Fruit fly (Drosophila melanogaster) whole organism, embryonic: ENCODE data around the gene CG10674.
A peak's percentile ranks its signal among the peaks of the same experiment; 100 is the strongest.

ENCODE experiments used
- Atf-2 ChIP-seq: fragments of 200-800 bp; sonication (Bioruptor generic); optimal IDR thresholded peaks from 2 replicates; lab custom pipeline; 2016; ENCODE audit warnings: missing biosample characterization, missing genetic modification characterization
- BEAF-32 ChIP-seq: fragments of 200-800 bp; sonication (Bioruptor generic); optimal IDR thresholded peaks from 3 replicates; lab custom pipeline; 2017; ENCODE audit warnings: missing biosample characterization, missing genetic modification characterization, mild to moderate bottlenecking, moderate library complexity, missing genetic modification reagents
- CG10147 ChIP-seq: fragments of 200-800 bp; sonication (Bioruptor generic); optimal IDR thresholded peaks from 2 replicates; lab custom pipeline; 2019; ENCODE audit warnings: missing biosample characterization, mild to moderate bottlenecking, missing genetic modification characterization, moderate library complexity
- CG10959 ChIP-seq: fragments of 200-800 bp; sonication (Bioruptor generic); IDR thresholded peaks from 2 replicates; pipeline ENCODE4 v1.3.6; 2022; ENCODE audit warnings: missing biosample characterization, missing genetic modification characterization
- CG11504 ChIP-seq: fragments of 200-800 bp; sonication (Bioruptor generic); optimal IDR thresholded peaks from 3 replicates; lab custom pipeline; 2019; ENCODE audit warnings: missing biosample characterization, mild to moderate bottlenecking, missing genetic modification characterization, moderate library complexity
- CG11560 ChIP-seq: fragments of 200-800 bp; sonication (Bioruptor generic); IDR thresholded peaks from 3 replicates; pipeline ENCODE4 v1.3.6; 2022; ENCODE audit warnings: missing biosample characterization, missing genetic modification characterization
- CG11695 ChIP-seq: fragments of 200-800 bp; sonication (Bioruptor generic); IDR thresholded peaks from 3 replicates; pipeline ENCODE4 v1.3.6; 2022; ENCODE audit warnings: missing biosample characterization, missing genetic modification characterization
- CG12219 ChIP-seq: fragments of 200-800 bp; sonication (Bioruptor generic); optimal IDR thresholded peaks from 3 replicates; lab custom pipeline; 2018; ENCODE audit warnings: missing biosample characterization, mild to moderate bottlenecking, missing genetic modification characterization
- CG12299 ChIP-seq: fragments of 200-800 bp; sonication (Bioruptor generic); optimal IDR thresholded peaks from 2 replicates; lab custom pipeline; 2018; ENCODE audit warnings: missing biosample characterization, mild to moderate bottlenecking, missing genetic modification characterization
- CG12391 ChIP-seq: fragments of 200-800 bp; sonication (Bioruptor generic); optimal IDR thresholded peaks from 3 replicates; lab custom pipeline; 2018; ENCODE audit warnings: missing biosample characterization, mild to moderate bottlenecking, missing genetic modification characterization, moderate library complexity
- CG14441 ChIP-seq: fragments of 200-800 bp; sonication (Bioruptor generic); IDR thresholded peaks from 2 replicates; pipeline ENCODE4 v1.3.6; 2022; ENCODE audit warnings: missing biosample characterization, missing genetic modification characterization
- CG15601 ChIP-seq: fragments of 200-800 bp; sonication (Bioruptor generic); optimal IDR thresholded peaks from 3 replicates; lab custom pipeline; 2019; ENCODE audit warnings: missing biosample characterization, mild to moderate bottlenecking, missing genetic modification characterization, moderate library complexity
- CG17568 ChIP-seq: fragments of 200-800 bp; sonication (Bioruptor generic); optimal IDR thresholded peaks from 2 replicates; lab custom pipeline; 2018; ENCODE audit warnings: missing biosample characterization, mild to moderate bottlenecking, missing genetic modification characterization, moderate library complexity
- CG18011 ChIP-seq: fragments of 200-800 bp; sonication (Bioruptor generic); optimal IDR thresholded peaks from 2 replicates; lab custom pipeline; 2017; ENCODE audit warnings: missing biosample characterization, missing genetic modification characterization, mild to moderate bottlenecking, moderate library complexity, missing genotype
- CG2199 ChIP-seq: fragments of 200-800 bp; sonication (Bioruptor generic); IDR thresholded peaks from 3 replicates; pipeline ENCODE4 v1.3.6; 2022; ENCODE audit warnings: missing biosample characterization, missing genetic modification characterization
- CG31441 ChIP-seq: fragments of 200-800 bp; sonication (Bioruptor generic); IDR thresholded peaks from 2 replicates; pipeline ENCODE4 v1.3.6; 2022; ENCODE audit warnings: missing biosample characterization, missing genetic modification characterization
- CG32772 ChIP-seq: fragments of 200-800 bp; sonication (Bioruptor generic); IDR thresholded peaks from 2 replicates; pipeline ENCODE4 v1.3.6; 2022; ENCODE audit warnings: missing biosample characterization, missing genetic modification characterization
- CG4854 ChIP-seq: fragments of 200-800 bp; sonication (Bioruptor generic); optimal IDR thresholded peaks from 2 replicates; lab custom pipeline; 2016; ENCODE audit warnings: missing biosample characterization, missing genetic modification characterization, inconsistent platforms
- CG5245 ChIP-seq: fragments of 200-800 bp; sonication (Bioruptor generic); optimal IDR thresholded peaks from 3 replicates; lab custom pipeline; 2016; ENCODE audit warnings: missing biosample characterization, missing genetic modification characterization
- CG6272 ChIP-seq: fragments of 200-800 bp; sonication (Bioruptor generic); IDR thresholded peaks from 2 replicates; pipeline ENCODE4 v1.3.6; 2022; ENCODE audit warnings: missing biosample characterization, missing genetic modification characterization
- CG7556 ChIP-seq: fragments of 200-800 bp; sonication (Bioruptor generic); optimal IDR thresholded peaks from 2 replicates; lab custom pipeline; 2017; ENCODE audit warnings: missing biosample characterization, mild to moderate bottlenecking, missing genetic modification characterization
- CG8281 ChIP-seq: fragments of 200-800 bp; sonication (Bioruptor generic); optimal IDR thresholded peaks from 2 replicates; lab custom pipeline; 2018; ENCODE audit warnings: missing biosample characterization, mild to moderate bottlenecking, missing genetic modification characterization, moderate library complexity
- CG8388 ChIP-seq: fragments of 200-800 bp; sonication (Bioruptor generic); optimal IDR thresholded peaks from 2 replicates; lab custom pipeline; 2019; ENCODE audit warnings: missing biosample characterization, mild to moderate bottlenecking, missing genetic modification characterization, moderate library complexity
- Doc3 ChIP-seq: fragments of 200-800 bp; sonication (Bioruptor generic); IDR thresholded peaks from 3 replicates; pipeline ENCODE4 v1.3.6; 2022; ENCODE audit warnings: missing biosample characterization, missing genetic modification characterization; ENCODE audit not compliant: partially characterized antibody
- Fer3 ChIP-seq: fragments of 200-800 bp; sonication (Bioruptor generic); optimal IDR thresholded peaks from 2 replicates; lab custom pipeline; 2018; ENCODE audit warnings: missing biosample characterization, mild to moderate bottlenecking, missing genetic modification characterization, moderate library complexity
- Lhr ChIP-seq: fragments of 200-800 bp; sonication (Bioruptor generic); optimal IDR thresholded peaks from 3 replicates; lab custom pipeline; 2017; ENCODE audit warnings: mild to moderate bottlenecking, missing biosample characterization, missing genetic modification reagents, missing genetic modification characterization
- Lpt ChIP-seq: fragments of >200 bp; optimal IDR thresholded peaks from 2 replicates; lab custom pipeline; 2018; ENCODE audit warnings: missing biosample characterization, missing genetic modification characterization
- MTF-1 ChIP-seq: fragments of 200-800 bp; sonication (Bioruptor generic); optimal IDR thresholded peaks from 2 replicates; lab custom pipeline; 2018; ENCODE audit warnings: missing biosample characterization, mild to moderate bottlenecking, missing genetic modification characterization, borderline replicate concordance
- Med ChIP-seq: fragments of 200-800 bp; sonication (Bioruptor generic); peaks from one replicate; lab custom pipeline; 2016; ENCODE audit warnings: missing biosample characterization, missing genetic modification characterization, mild to moderate bottlenecking, inconsistent platforms, moderate library complexity
- Mes4 ChIP-seq: fragments of 200-800 bp; sonication (Bioruptor generic); optimal IDR thresholded peaks from 2 replicates; lab custom pipeline; 2016; ENCODE audit warnings: missing biosample characterization, missing genetic modification characterization
- Six4 ChIP-seq: fragments of 200-800 bp; sonication (Bioruptor generic); optimal IDR thresholded peaks from 2 replicates; lab custom pipeline; 2016; ENCODE audit warnings: missing biosample characterization, missing genetic modification characterization
- Sox100B ChIP-seq: fragments of 200-800 bp; sonication (Bioruptor generic); optimal IDR thresholded peaks from 3 replicates; lab custom pipeline; 2018; ENCODE audit warnings: missing biosample characterization, mild to moderate bottlenecking, missing genetic modification characterization
- abd-A ChIP-seq: fragments of 200-800 bp; sonication (Bioruptor generic); optimal IDR thresholded peaks from 3 replicates; lab custom pipeline; 2019; ENCODE audit warnings: missing biosample characterization, mild to moderate bottlenecking, missing genetic modification characterization, moderate library complexity
- ato ChIP-seq: fragments of 200-800 bp; sonication (Bioruptor generic); IDR thresholded peaks from 2 replicates; pipeline ENCODE4 v1.3.6; 2022; ENCODE audit warnings: missing biosample characterization, missing genetic modification characterization; ENCODE audit not compliant: partially characterized antibody
- bbx ChIP-seq: fragments of 200-800 bp; sonication (Bioruptor generic); IDR thresholded peaks from 2 replicates; pipeline ENCODE4 v1.3.6; 2022; ENCODE audit warnings: missing biosample characterization, missing genetic modification characterization; ENCODE audit not compliant: partially characterized antibody
- gem ChIP-seq: fragments of 200-800 bp; sonication (Bioruptor generic); optimal IDR thresholded peaks from 2 replicates; lab custom pipeline; 2019; ENCODE audit warnings: missing biosample characterization, mild to moderate bottlenecking, missing genetic modification characterization, moderate library complexity
- hbn ChIP-seq: fragments of 200-800 bp; sonication (Bioruptor generic); IDR thresholded peaks from 2 replicates; pipeline ENCODE4 v1.3.6; 2022; ENCODE audit warnings: missing biosample characterization, missing genetic modification characterization; ENCODE audit not compliant: partially characterized antibody
- lab ChIP-seq: fragments of 200-800 bp; sonication (Bioruptor generic); optimal IDR thresholded peaks from 3 replicates; lab custom pipeline; 2017; ENCODE audit warnings: missing biosample characterization, missing genetic modification characterization, mild to moderate bottlenecking, moderate library complexity, missing genetic modification reagents
- lola ChIP-seq, 3 experiments: fragments of >200 bp in 2 of 3; fragments of 200-800 bp in 1 of 3; sonication (Bioruptor generic) in 1 of 3; optimal IDR thresholded peaks; 2 replicates each; lab custom pipeline; 2017 to 2019; ENCODE audit warnings: missing biosample characterization in 3 of 3, missing genetic modification characterization in 3 of 3, mild to moderate bottlenecking in 1 of 3, moderate library complexity in 1 of 3
- nerfin-2 ChIP-seq: fragments of 200-800 bp; sonication (Bioruptor generic); IDR thresholded peaks from 2 replicates; pipeline ENCODE4 v1.3.6; 2022; ENCODE audit warnings: missing biosample characterization, missing genetic modification characterization; ENCODE audit not compliant: partially characterized antibody
- nom ChIP-seq: fragments of 200-800 bp; sonication (Bioruptor generic); optimal IDR thresholded peaks from 2 replicates; lab custom pipeline; 2017; ENCODE audit warnings: missing biosample characterization, missing genetic modification characterization, mild to moderate bottlenecking, moderate library complexity, missing genetic modification reagents
- pb ChIP-seq: fragments of 200-800 bp; sonication (Bioruptor generic); optimal IDR thresholded peaks from 3 replicates; lab custom pipeline; 2016; ENCODE audit warnings: missing biosample characterization, missing genetic modification characterization
- pzg ChIP-seq: fragments of 200-800 bp; sonication (Bioruptor generic); optimal IDR thresholded peaks from 3 replicates; lab custom pipeline; 2018; ENCODE audit warnings: missing biosample characterization, mild to moderate bottlenecking, missing genetic modification characterization, moderate library complexity
- sqz ChIP-seq: fragments of 200-800 bp; sonication (Bioruptor generic); optimal IDR thresholded peaks from 3 replicates; lab custom pipeline; 2018; ENCODE audit warnings: missing biosample characterization, mild to moderate bottlenecking, missing genetic modification characterization
- toy ChIP-seq: fragments of 200-800 bp; sonication (Bioruptor generic); IDR thresholded peaks from 2 replicates; pipeline ENCODE4 v1.3.6; 2022; ENCODE audit warnings: missing biosample characterization, missing genetic modification characterization
- unpg ChIP-seq: fragments of 200-800 bp; sonication (Bioruptor generic); optimal IDR thresholded peaks from 3 replicates; lab custom pipeline; 2018; ENCODE audit warnings: missing biosample characterization, mild to moderate bottlenecking, missing genetic modification characterization, moderate library complexity
- wek ChIP-seq: fragments of 200-800 bp; sonication (Bioruptor generic); optimal IDR thresholded peaks from 3 replicates; lab custom pipeline; 2018; ENCODE audit warnings: missing biosample characterization, mild to moderate bottlenecking, missing genetic modification characterization, moderate library complexity
- zfh2 ChIP-seq: fragments of 200-800 bp; sonication (Bioruptor generic); optimal IDR thresholded peaks from 2 replicates; lab custom pipeline; 2016; ENCODE audit warnings: missing biosample characterization, missing genetic modification characterization

The CG10674 gene

dm6 chr3L:5133704-5134430, 2.2 kb downstream of the CG10674 start, which contains the start of gene Yod1 (continued):
- no peak for TF ChIP-seq CG11695 (GFP tag; lab: Robert Waterston, UW)
- TF ChIP-seq CG7556 (GFP tag; lab: Kevin White, UChicago): no peak
- no peak for TF ChIP-seq CG10147 (GFP tag; lab: Kevin White, UChicago)
- TF ChIP-seq pb: no peak
- peak; percentile 47 for TF ChIP-seq CG15601 (tag; lab: Kevin White, UChicago)
- TF ChIP-seq CG8281 (tag; lab: Kevin White, UChicago): no peak
- no peak for TF ChIP-seq CG10959
- TF ChIP-seq sqz (GFP tag; lab: Kevin White, UChicago): peak; percentile 69
- TF ChIP-seq lola (GFP tag; optimal IDR thresholded peaks at IDR 0.05; lab: Kevin White, UChicago): no peak
- TF ChIP-seq CG4854 (GFP tag; lab: Kevin White, UChicago): no peak
- TF ChIP-seq bbx (GFP tag; lab: Robert Waterston, UW): peak; percentile 67
- no peak for TF ChIP-seq CG5245 (GFP tag; lab: Kevin White, UChicago)
- TF ChIP-seq MTF-1 (GFP tag; lab: Kevin White, UChicago): no peak
- TF ChIP-seq CG6272: no peak
- peak; percentile 18 for TF ChIP-seq CG12391 (tag; lab: Kevin White, UChicago)
- no peak for TF ChIP-seq CG18011
- peak; percentile 56; the same call in 2 of the 3 replicates for TF ChIP-seq Doc3 (GFP tag; lab: Robert Waterston, UW)
- no peak for TF ChIP-seq CG12299
- TF ChIP-seq toy (GFP tag; lab: Robert Waterston, UW): no peak
- TF ChIP-seq Atf-2: no peak
- TF ChIP-seq ato: peak; percentile 76
- TF ChIP-seq CG8388 (GFP tag; lab: Kevin White, UChicago): no peak
- peak; percentile 13; the same call in 1 of the 2 replicates for TF ChIP-seq CG32772 (GFP tag; lab: Robert Waterston, UW)
- TF ChIP-seq hbn (GFP tag; lab: Robert Waterston, UW): peak; percentile 68
- TF ChIP-seq Med (GFP tag; lab: Kevin White, UChicago): peak; percentile 4
- TF ChIP-seq zfh2 (GFP tag; lab: Kevin White, UChicago): no peak
- TF ChIP-seq Lpt (GFP tag; lab: Kevin White, UChicago): no peak
- peak; percentile 96 for TF ChIP-seq CG11560 (tag; lab: Robert Waterston, UW)
- TF ChIP-seq gem (tag; lab: Kevin White, UChicago): peak; percentile 18
- no peak for TF ChIP-seq Mes4
- TF ChIP-seq nerfin-2 (GFP tag; lab: Robert Waterston, UW): peak; percentile 69; the same call in 1 of the 2 replicates
- peak; percentile 68 for TF ChIP-seq BEAF-32 (GFP tag; lab: Kevin White, UChicago)
- TF ChIP-seq Lhr (GFP tag; lab: Kevin White, UChicago): peak; percentile 51
- no peak for TF ChIP-seq CG12219 (GFP tag; lab: Kevin White, UChicago)
- TF ChIP-seq CG14441: no peak
- no peak for TF ChIP-seq CG2199 (GFP tag; lab: Robert Waterston, UW)
- peak; percentile 35 for TF ChIP-seq abd-A (tag; lab: Kevin White, UChicago)
- no peak for TF ChIP-seq unpg (GFP tag; lab: Kevin White, UChicago)
- no peak for TF ChIP-seq Six4 (GFP tag; lab: Kevin White, UChicago)
- TF ChIP-seq CG17568: no peak
- TF ChIP-seq CG11504 (tag; lab: Kevin White, UChicago): peak; percentile 4
- TF ChIP-seq lab (GFP tag; lab: Kevin White, UChicago): no peak
- no peak for TF ChIP-seq Fer3 (tag; lab: Kevin White, UChicago)
- TF ChIP-seq Sox100B: no peak
- no peak for TF ChIP-seq wek (GFP tag; lab: Kevin White, UChicago)
- no peak for TF ChIP-seq CG31441 (GFP tag; lab: Robert Waterston, UW)
- TF ChIP-seq nom (GFP tag; lab: Kevin White, UChicago): peak; percentile 2
- TF ChIP-seq pzg (GFP tag; lab: Kevin White, UChicago): peak; percentile 63
